Worm (Caenorhabditis elegans) whole organism, L2 larva: Measurements from ENCODE around the gene C10E2.2.

Experiments
- F13H6.1 ChIP-seq: sonication (generic microtip); optimal IDR thresholded peaks from 2 replicates; lab custom pipeline; 2016; ENCODE audit warnings: missing genetic modification characterization, missing compliant biosample characterization
- Y55F3AM.14 ChIP-seq: fragments of 200-800 bp; sonication (Bioruptor generic); optimal IDR thresholded peaks from 2 replicates; lab custom pipeline; 2018; ENCODE audit warnings: mild to moderate bottlenecking, missing genetic modification characterization, missing compliant biosample characterization
- ZK546.5 ChIP-seq: sonication (generic microtip); optimal IDR thresholded peaks from 2 replicates; lab custom pipeline; 2017; ENCODE audit warnings: missing biosample characterization, missing genetic modification characterization
- alr-1 ChIP-seq: fragments of 150-350 bp; optimal IDR thresholded peaks from 2 replicates; lab custom pipeline; 2014; ENCODE audit warnings: missing biosample characterization, missing genetic modification characterization
- aly-2 ChIP-seq: fragments of 150-350 bp; optimal IDR thresholded peaks from 2 replicates; lab custom pipeline; 2014; ENCODE audit warnings: missing biosample characterization, missing genetic modification characterization
- blmp-1 ChIP-seq: sonication (generic microtip); optimal IDR thresholded peaks from 2 replicates; lab custom pipeline; 2017; ENCODE audit warnings: missing genetic modification characterization, mild to moderate bottlenecking, missing compliant biosample characterization, antibody characterized with exemption, moderate library complexity; ENCODE audit not compliant: insufficient read depth
- ceh-16 ChIP-seq: fragments of 150-350 bp; optimal IDR thresholded peaks from 2 replicates; lab custom pipeline; 2014; ENCODE audit warnings: missing biosample characterization, missing genetic modification characterization
- ceh-82 ChIP-seq: fragments of 150-350 bp; optimal IDR thresholded peaks from 2 replicates; lab custom pipeline; 2014; ENCODE audit warnings: missing biosample characterization, missing genetic modification characterization
- crh-2 ChIP-seq: sonication (generic microtip); optimal IDR thresholded peaks from 2 replicates; lab custom pipeline; 2017; ENCODE audit warnings: missing biosample characterization, missing genetic modification characterization
- dmd-4 ChIP-seq: sonication (generic microtip); optimal IDR thresholded peaks from 2 replicates; lab custom pipeline; 2017; ENCODE audit warnings: missing biosample characterization, missing genetic modification characterization
- egl-27 ChIP-seq: sonication (generic microtip); optimal IDR thresholded peaks from 3 replicates; lab custom pipeline; 2017; ENCODE audit warnings: missing biosample characterization, missing genetic modification reagents, missing genetic modification characterization
- elt-1 ChIP-seq: fragments of 150-350 bp; optimal IDR thresholded peaks from 2 replicates; lab custom pipeline; 2014; ENCODE audit warnings: missing biosample characterization, missing genetic modification characterization
- elt-3 ChIP-seq: sonication (generic microtip); optimal IDR thresholded peaks from 2 replicates; lab custom pipeline; 2017; ENCODE audit warnings: missing biosample characterization, missing genetic modification characterization
- lin-11 ChIP-seq: fragments of 150-350 bp; sonication (generic microtip); optimal IDR thresholded peaks from 2 replicates; lab custom pipeline; 2014; ENCODE audit warnings: missing biosample characterization, missing genetic modification characterization, inconsistent platforms, mixed read lengths
- lin-39 ChIP-seq: fragments of 150-350 bp; optimal IDR thresholded peaks from 2 replicates; lab custom pipeline; 2014; ENCODE audit warnings: missing biosample characterization, missing genetic modification reagents, missing genetic modification characterization
- mbf-1 ChIP-seq: sonication (generic microtip); optimal IDR thresholded peaks from 2 replicates; lab custom pipeline; 2017; ENCODE audit warnings: missing biosample characterization, missing genetic modification characterization
- mdl-1 ChIP-seq, 2 experiments: fragments of 150-350 bp in 1 of 2; sonication (generic microtip) in 1 of 2; optimal IDR thresholded peaks; 2 replicates each; lab custom pipeline; 2017; ENCODE audit warnings: missing biosample characterization in 2 of 2, missing genetic modification characterization in 2 of 2
- nhr-11 ChIP-seq: fragments of 150-350 bp; optimal IDR thresholded peaks from 2 replicates; lab custom pipeline; 2014; ENCODE audit warnings: missing biosample characterization, missing genetic modification characterization
- nhr-12 ChIP-seq: fragments of 150-350 bp; optimal IDR thresholded peaks from 2 replicates; lab custom pipeline; 2014; ENCODE audit warnings: missing biosample characterization, missing genetic modification characterization
- nhr-129 ChIP-seq: fragments of 150-350 bp; optimal IDR thresholded peaks from 2 replicates; lab custom pipeline; 2014; ENCODE audit warnings: missing biosample characterization, missing genetic modification characterization
- nhr-23 ChIP-seq: fragments of 150-350 bp; optimal IDR thresholded peaks from 2 replicates; lab custom pipeline; 2014; ENCODE audit warnings: missing biosample characterization, missing genetic modification reagents, missing genetic modification characterization
- nhr-237 ChIP-seq: fragments of 150-350 bp; optimal IDR thresholded peaks from 2 replicates; lab custom pipeline; 2014; ENCODE audit warnings: missing biosample characterization, missing genetic modification characterization
- nhr-25 ChIP-seq: fragments of 150-350 bp; sonication (generic microtip); optimal IDR thresholded peaks from 3 replicates; lab custom pipeline; 2014; ENCODE audit warnings: missing biosample characterization, missing genetic modification characterization
- nhr-77 ChIP-seq: fragments of 150-350 bp; optimal IDR thresholded peaks from 2 replicates; lab custom pipeline; 2014; ENCODE audit warnings: missing biosample characterization, missing genetic modification characterization
- peb-1 ChIP-seq: fragments of 150-350 bp; optimal IDR thresholded peaks from 2 replicates; lab custom pipeline; 2014; ENCODE audit warnings: missing biosample characterization, missing genetic modification characterization
- sem-4 ChIP-seq: fragments of 150-350 bp; optimal IDR thresholded peaks from 2 replicates; lab custom pipeline; 2014; ENCODE audit warnings: missing biosample characterization, missing genetic modification reagents, missing genetic modification characterization
- sma-3 ChIP-seq: sonication (generic microtip); optimal IDR thresholded peaks from 2 replicates; lab custom pipeline; 2016; ENCODE audit warnings: missing genetic modification reagents, missing genetic modification characterization, missing compliant biosample characterization
- snpc-4 ChIP-seq: fragments of 150-350 bp; optimal IDR thresholded peaks from 2 replicates; lab custom pipeline; 2014; ENCODE audit warnings: missing biosample characterization, missing genetic modification characterization
- unc-55 ChIP-seq: fragments of 150-350 bp; sonication (generic microtip); optimal IDR thresholded peaks from 3 replicates; lab custom pipeline; 2014; ENCODE audit warnings: missing biosample characterization, missing genetic modification reagents, missing genetic modification characterization
- unc-62 ChIP-seq: fragments of 150-350 bp; optimal IDR thresholded peaks from 2 replicates; lab custom pipeline; 2014; ENCODE audit warnings: missing biosample characterization, missing genetic modification reagents, missing genetic modification characterization
- zag-1 ChIP-seq: fragments of 150-350 bp; optimal IDR thresholded peaks from 2 replicates; lab custom pipeline; 2014; ENCODE audit warnings: missing biosample characterization, missing genetic modification characterization
- ztf-1 ChIP-seq: fragments of 200-800 bp; sonication (Bioruptor generic); conservative IDR thresholded peaks from 2 replicates; pipeline ENCODE4 v1.3.6; 2022; ENCODE audit warnings: missing genetic modification characterization, missing compliant biosample characterization
- ztf-11 ChIP-seq: sonication (generic microtip); optimal IDR thresholded peaks from 2 replicates; lab custom pipeline; 2017; ENCODE audit warnings: missing biosample characterization, missing genetic modification characterization
- ztf-4 ChIP-seq: fragments of 150-350 bp; optimal IDR thresholded peaks from 2 replicates; lab custom pipeline; 2014; ENCODE audit warnings: missing biosample characterization, missing genetic modification characterization

Gene C10E2.2

ce11 chrX:16704086-16704485 lies 41.0 kb upstream of the C10E2.2 start (continued):
- no peak for TF ChIP-seq nhr-77 (tag; lab: Kevin White, UChicago)
- no peak for TF ChIP-seq crh-2 (tag; lab: Kevin White, UChicago)
- no peak for TF ChIP-seq Y55F3AM.14 (GFP tag; lab: Kevin White, UChicago)
- no peak for TF ChIP-seq ceh-16 (tag; lab: Kevin White, UChicago)
- TF ChIP-seq sem-4 (tag; lab: Kevin White, UChicago) = no peak
- peak; percentile 53 for TF ChIP-seq unc-55 (GFP tag; lab: Kevin White, UChicago)
- TF ChIP-seq ztf-11 (tag; lab: Kevin White, UChicago) = no peak
- no peak for TF ChIP-seq snpc-4 (tag; lab: Kevin White, UChicago)
- no peak for TF ChIP-seq egl-27
- no peak for TF ChIP-seq elt-3 (tag; lab: Kevin White, UChicago)
- TF ChIP-seq mbf-1 (tag; lab: Kevin White, UChicago) = no peak
- no peak for TF ChIP-seq ZK546.5
- no peak for TF ChIP-seq nhr-25 (tag; lab: Kevin White, UChicago)
- TF ChIP-seq, all 48 proteins: peak for 7

- TF ChIP-seq mdl-1 (tag; optimal IDR thresholded peaks at IDR 0.05; lab: Kevin White, UChicago) (no peak), ceh-82 (tag; lab: Kevin White, UChicago) (no peak), egl-27 (no peak), blmp-1 (tag; lab: Kevin White, UChicago) (no peak), elt-1 (tag; lab: Kevin White, UChicago) (no peak), nhr-11 (no peak), ztf-1 (GFP tag; lab: Robert Waterston, UW) (no peak), F13H6.1 (no peak), alr-1 (tag; lab: Kevin White, UChicago) (no peak), unc-62 (GFP tag; lab: Kevin White, UChicago) (no peak), aly-2 (tag; lab: Kevin White, UChicago) (no peak), nhr-23 (no peak), nhr-12 (tag; lab: Kevin White, UChicago) (no peak), dmd-4 (tag; lab: Kevin White, UChicago) (no peak), nhr-129 (tag; lab: Kevin White, UChicago) (no peak), lin-11 (tag; lab: Kevin White, UChicago) (no peak), ztf-4 (no peak)
These were observed 39.4 kb upstream of the C10E2.2 start for ce11 chrX:16705607-16706006.

- TF ChIP-seq elt-1 (tag; lab: Kevin White, UChicago) (no peak), egl-27 (no peak), crh-2 (tag; lab: Kevin White, UChicago) (no peak), ztf-1 (GFP tag; lab: Robert Waterston, UW) (no peak), sem-4 (tag; lab: Kevin White, UChicago) (no peak), unc-55 (GFP tag; lab: Kevin White, UChicago) (no peak)
- TF ChIP-seq, all 48 proteins: peak for 0
These were observed 33.7 kb upstream of the C10E2.2 start, which contains the start of gene lgc-53 for ce11 chrX:16711381-16711780. Gene lgc-53, plus strand, starts transcription at chrX:16711681.

- TF ChIP-seq unc-62 (GFP tag; lab: Kevin White, UChicago) (no peak), nhr-25 (tag; lab: Kevin White, UChicago) (no peak), mdl-1 (tag; optimal IDR thresholded peaks at IDR 0.05; lab: Kevin White, UChicago) (no peak), Y55F3AM.14 (GFP tag; lab: Kevin White, UChicago) (no peak), lin-39 (tag; lab: Kevin White, UChicago) (no peak), dmd-4 (tag; lab: Kevin White, UChicago) (no peak), sma-3 (no peak), zag-1 (tag; lab: Kevin White, UChicago) (no peak), ztf-1 (GFP tag; lab: Robert Waterston, UW) (no peak), nhr-237 (tag; lab: Kevin White, UChicago) (no peak), peb-1 (no peak), alr-1 (tag; lab: Kevin White, UChicago) (no peak), egl-27 (no peak), aly-2 (tag; lab: Kevin White, UChicago) (no peak), sem-4 (tag; lab: Kevin White, UChicago) (no peak)
These were observed 29.1 kb upstream of the C10E2.2 start for ce11 chrX:16715938-16716337.

- TF ChIP-seq snpc-4 (tag; lab: Kevin White, UChicago) (peak; percentile 32), Y55F3AM.14 (GFP tag; lab: Kevin White, UChicago) (no peak)
These were observed 23.1 kb upstream of the C10E2.2 start for ce11 chrX:16721930-16722329.
